Worm (Caenorhabditis elegans) whole organism, L1 larva: Measurements from ENCODE around the gene K08B5.2.
A peak's percentile ranks its signal among the peaks of the same experiment; 100 is the strongest.

ENCODE experiments used
- C04F5.9 ChIP-seq: sonication (generic microtip); optimal IDR thresholded peaks from 2 replicates; lab custom pipeline; 2016; ENCODE audit warnings: missing genetic modification characterization, missing compliant biosample characterization
- C34B4.2 ChIP-seq: sonication (generic microtip); optimal IDR thresholded peaks from 2 replicates; lab custom pipeline; 2017; ENCODE audit warnings: mild to moderate bottlenecking, missing genetic modification characterization, missing compliant biosample characterization
- F16B12.6 ChIP-seq: fragments of 150-350 bp; optimal IDR thresholded peaks from 2 replicates; lab custom pipeline; 2014; ENCODE audit warnings: missing biosample characterization, missing genetic modification characterization
- Y116A8C.19 ChIP-seq: sonication (generic microtip); optimal IDR thresholded peaks from 2 replicates; lab custom pipeline; 2016; ENCODE audit warnings: missing compliant biosample characterization, missing genetic modification characterization, borderline replicate concordance
- alr-1 ChIP-seq: fragments of 200-800 bp; sonication (Bioruptor generic); optimal IDR thresholded peaks from 2 replicates; lab custom pipeline; 2018; ENCODE audit warnings: borderline replicate concordance, mild to moderate bottlenecking, missing genetic modification characterization, missing compliant biosample characterization
- aly-2 ChIP-seq: fragments of 150-350 bp; optimal IDR thresholded peaks from 2 replicates; lab custom pipeline; 2014; ENCODE audit warnings: missing biosample characterization, missing genetic modification characterization
- ama-1 ChIP-seq: fragments of 150-350 bp; optimal IDR thresholded peaks from 2 replicates; lab custom pipeline; 2014
- blmp-1 ChIP-seq: fragments of 150-350 bp; optimal IDR thresholded peaks from 2 replicates; lab custom pipeline; 2014; ENCODE audit warnings: missing biosample characterization, missing genetic modification characterization
- ceh-8 ChIP-seq: fragments of 200-800 bp; sonication (Bioruptor generic); optimal IDR thresholded peaks from 2 replicates; lab custom pipeline; 2018; ENCODE audit warnings: mild to moderate bottlenecking, missing genetic modification characterization, moderate library complexity, missing compliant biosample characterization
- ceh-88 ChIP-seq: fragments of 200-800 bp; sonication (Bioruptor generic); IDR thresholded peaks from 2 replicates; pipeline ENCODE4 v1.3.6; 2022; ENCODE audit warnings: missing genetic modification characterization, missing compliant biosample characterization
- ces-1 ChIP-seq: fragments of 150-350 bp; optimal IDR thresholded peaks from 2 replicates; lab custom pipeline; 2014; ENCODE audit warnings: missing biosample characterization, missing genetic modification reagents, missing genetic modification characterization
- dsc-1 ChIP-seq: sonication (generic microtip); optimal IDR thresholded peaks from 2 replicates; lab custom pipeline; 2016; ENCODE audit warnings: mild to moderate bottlenecking, missing genetic modification characterization, missing compliant biosample characterization
- efl-3 ChIP-seq: fragments of 200-800 bp; sonication (Bioruptor generic); optimal IDR thresholded peaks from 2 replicates; lab custom pipeline; 2018; ENCODE audit warnings: mild to moderate bottlenecking, missing genetic modification characterization, missing compliant biosample characterization
- egl-13 ChIP-seq: sonication (generic microtip); optimal IDR thresholded peaks from 2 replicates; lab custom pipeline; 2016; ENCODE audit warnings: missing genotype, missing genetic modification reagents, missing genetic modification characterization, missing compliant biosample characterization
- egl-27 ChIP-seq, 2 experiments: fragments of 150-350 bp in 1 of 2; sonication (generic microtip); optimal IDR thresholded peaks; 3 replicates each; lab custom pipeline; 2017 to 2018; ENCODE audit warnings: missing biosample characterization in 2 of 2, missing genetic modification characterization in 2 of 2, missing genetic modification reagents in 2 of 2
- elt-2 ChIP-seq: sonication (generic microtip); optimal IDR thresholded peaks from 2 replicates; lab custom pipeline; 2016; ENCODE audit warnings: missing genetic modification characterization, mild to moderate bottlenecking, inconsistent platforms, missing compliant biosample characterization, missing genetic modification reagents
- elt-3 ChIP-seq, 6 experiments: fragments of 150-350 bp in 1 of 6; sonication (generic microtip); optimal IDR thresholded peaks; 2 replicates each; lab custom pipeline; 2017 to 2018; ENCODE audit warnings: missing biosample characterization in 6 of 6, missing genetic modification characterization in 6 of 6, inconsistent platforms in 1 of 6
- fkh-10 ChIP-seq: sonication (generic microtip); optimal IDR thresholded peaks from 2 replicates; lab custom pipeline; 2017; ENCODE audit warnings: missing biosample characterization, missing genetic modification reagents, missing genetic modification characterization
- fkh-4 ChIP-seq: sonication (generic microtip); optimal IDR thresholded peaks from 2 replicates; lab custom pipeline; 2016; ENCODE audit warnings: missing compliant biosample characterization, missing genetic modification characterization, borderline replicate concordance
- fkh-8 ChIP-seq: sonication (generic microtip); optimal IDR thresholded peaks from 2 replicates; lab custom pipeline; 2016; ENCODE audit warnings: mild to moderate bottlenecking, missing genetic modification characterization, missing compliant biosample characterization
- hlh-4 ChIP-seq: sonication (generic microtip); optimal IDR thresholded peaks from 2 replicates; lab custom pipeline; 2016; ENCODE audit warnings: mild to moderate bottlenecking, missing genetic modification characterization, missing compliant biosample characterization
- hpl-2 ChIP-seq: fragments of 150-350 bp; optimal IDR thresholded peaks from 2 replicates; lab custom pipeline; 2014; ENCODE audit warnings: missing biosample characterization, missing genetic modification reagents, missing genetic modification characterization
- irx-1 ChIP-seq: sonication (generic microtip); optimal IDR thresholded peaks from 2 replicates; lab custom pipeline; 2016; ENCODE audit warnings: missing genetic modification characterization, missing compliant biosample characterization
- jun-1 ChIP-seq: fragments of 150-350 bp; optimal IDR thresholded peaks from 2 replicates; lab custom pipeline; 2014; ENCODE audit warnings: missing biosample characterization, missing genetic modification reagents, missing genetic modification characterization
- lin-13 ChIP-seq: fragments of 150-350 bp; optimal IDR thresholded peaks from 2 replicates; lab custom pipeline; 2014; ENCODE audit warnings: missing biosample characterization, missing genetic modification reagents, missing genetic modification characterization
- lin-14 ChIP-seq: fragments of 200-800 bp; sonication (Bioruptor generic); optimal IDR thresholded peaks from 2 replicates; lab custom pipeline; 2018; ENCODE audit warnings: mild to moderate bottlenecking, missing genetic modification characterization, moderate library complexity, missing compliant biosample characterization
- lin-35 ChIP-seq, 2 experiments: fragments of 150-350 bp; optimal IDR thresholded peaks; 2 replicates each; lab custom pipeline; 2014; ENCODE audit warnings: missing biosample characterization in 2 of 2, missing genetic modification characterization in 2 of 2, missing genetic modification reagents in 2 of 2
- mab-9 ChIP-seq: fragments of 200-800 bp; sonication (Bioruptor generic); IDR thresholded peaks from 2 replicates; pipeline ENCODE4 v1.3.6; 2022; ENCODE audit warnings: missing genetic modification reagents, missing genetic modification characterization, missing compliant biosample characterization
- nhr-12 ChIP-seq: sonication (generic microtip); optimal IDR thresholded peaks from 2 replicates; lab custom pipeline; 2017; ENCODE audit warnings: missing biosample characterization, missing genetic modification characterization
- nhr-19 ChIP-seq: fragments of 200-800 bp; sonication (Bioruptor generic); conservative IDR thresholded peaks from 2 replicates; pipeline ENCODE4 v1.3.6; 2022; ENCODE audit warnings: missing genetic modification characterization, missing compliant biosample characterization
- nhr-20 ChIP-seq: sonication (generic microtip); optimal IDR thresholded peaks from 2 replicates; lab custom pipeline; 2016; ENCODE audit warnings: mild to moderate bottlenecking, missing genetic modification characterization, missing compliant biosample characterization
- nhr-28 ChIP-seq: fragments of 150-350 bp; optimal IDR thresholded peaks from 2 replicates; lab custom pipeline; 2014; ENCODE audit warnings: missing biosample characterization, missing genetic modification characterization
- nhr-71 ChIP-seq: sonication (generic microtip); optimal IDR thresholded peaks from 2 replicates; lab custom pipeline; 2016; ENCODE audit warnings: mild to moderate bottlenecking, missing genetic modification characterization, moderate library complexity, missing compliant biosample characterization
- nhr-76 ChIP-seq: sonication (generic microtip); optimal IDR thresholded peaks from 2 replicates; lab custom pipeline; 2017; ENCODE audit warnings: missing biosample characterization, missing genetic modification characterization
- nhr-77 ChIP-seq: fragments of 150-350 bp; optimal IDR thresholded peaks from 2 replicates; lab custom pipeline; 2014; ENCODE audit warnings: missing biosample characterization, missing genetic modification characterization
- nhr-84 ChIP-seq: sonication (generic microtip); optimal IDR thresholded peaks from 2 replicates; lab custom pipeline; 2017; ENCODE audit warnings: missing biosample characterization, missing genetic modification characterization
- nhr-85 ChIP-seq: sonication (generic microtip); peaks from one replicate; lab custom pipeline; 2016; ENCODE audit warnings: missing genetic modification characterization, inconsistent platforms, missing compliant biosample characterization
- nhr-90 ChIP-seq: sonication (generic microtip); optimal IDR thresholded peaks from 2 replicates; lab custom pipeline; 2016; ENCODE audit warnings: mild to moderate bottlenecking, missing genetic modification characterization, missing compliant biosample characterization; ENCODE audit not compliant: poor library complexity
- snpc-4 ChIP-seq: fragments of 150-350 bp; optimal IDR thresholded peaks from 2 replicates; lab custom pipeline; 2014; ENCODE audit warnings: missing biosample characterization, missing genetic modification characterization
- snu-23 ChIP-seq: sonication (generic microtip); optimal IDR thresholded peaks from 2 replicates; lab custom pipeline; 2016; ENCODE audit warnings: missing genetic modification characterization, missing compliant biosample characterization
- sox-4 ChIP-seq: sonication (generic microtip); optimal IDR thresholded peaks from 2 replicates; lab custom pipeline; 2016; ENCODE audit warnings: missing genetic modification characterization, missing compliant biosample characterization
- sptf-1 ChIP-seq: fragments of 150-350 bp; optimal IDR thresholded peaks from 2 replicates; lab custom pipeline; 2014; ENCODE audit warnings: missing biosample characterization, missing genetic modification characterization
- sup-37 ChIP-seq: fragments of 200-800 bp; sonication (Bioruptor generic); optimal IDR thresholded peaks from 2 replicates; lab custom pipeline; 2018; ENCODE audit warnings: mild to moderate bottlenecking, missing genetic modification characterization, missing compliant biosample characterization
- tbx-2 ChIP-seq: sonication (generic microtip); optimal IDR thresholded peaks from 2 replicates; lab custom pipeline; 2016; ENCODE audit warnings: missing genetic modification characterization, missing compliant biosample characterization
- unc-86 ChIP-seq: sonication (generic microtip); optimal IDR thresholded peaks from 2 replicates; lab custom pipeline; 2016; ENCODE audit warnings: missing genetic modification characterization, missing compliant biosample characterization
- vab-15 ChIP-seq: sonication (generic microtip); optimal IDR thresholded peaks from 2 replicates; lab custom pipeline; 2017; ENCODE audit warnings: missing genotype, mild to moderate bottlenecking, missing genetic modification characterization, missing compliant biosample characterization
- xbp-1 ChIP-seq: sonication (generic microtip); optimal IDR thresholded peaks from 2 replicates; lab custom pipeline; 2016; ENCODE audit warnings: missing genetic modification characterization, missing compliant biosample characterization
- zag-1 ChIP-seq: fragments of 150-350 bp; optimal IDR thresholded peaks from 2 replicates; lab custom pipeline; 2014; ENCODE audit warnings: missing biosample characterization, missing genetic modification characterization
- zip-4 ChIP-seq: fragments of 200-800 bp; sonication (Bioruptor generic); optimal IDR thresholded peaks from 2 replicates; lab custom pipeline; 2018; ENCODE audit warnings: mild to moderate bottlenecking, missing genetic modification characterization, moderate library complexity, missing compliant biosample characterization
- ztf-4 ChIP-seq: fragments of 150-350 bp; optimal IDR thresholded peaks from 2 replicates; lab custom pipeline; 2014; ENCODE audit warnings: missing biosample characterization, missing genetic modification characterization

The K08B5.2 gene

DNA sequence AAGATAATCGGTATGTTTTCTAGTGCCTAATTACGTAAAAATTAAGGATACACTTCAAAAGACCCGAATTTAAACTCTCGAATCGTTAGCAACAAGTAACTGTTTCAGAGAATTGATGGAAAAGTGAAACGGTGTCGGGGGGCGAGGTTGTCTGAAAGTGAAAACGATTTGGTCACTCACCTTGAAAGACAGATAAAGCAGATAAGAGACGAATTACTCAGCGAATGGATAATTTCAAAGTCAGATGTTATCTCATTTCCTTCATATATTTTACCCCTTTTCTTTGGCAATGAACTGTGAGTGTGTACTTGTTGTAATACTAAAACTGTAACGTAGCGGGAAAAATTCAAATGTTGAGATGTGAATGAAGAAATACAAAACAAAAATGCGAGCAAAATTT is 2.0 kb upstream of the K08B5.2 start:
- TF ChIP-seq egl-13 (tag; lab: Kevin White, UChicago) (no peak), C34B4.2 (tag; lab: Kevin White, UChicago) (no peak), zag-1 (tag; lab: Kevin White, UChicago) (no peak), hlh-4 (no peak), elt-3 (tag; optimal IDR thresholded peaks at IDR 0.05; lab: Kevin White, UChicago) (no peak), snu-23 (GFP tag; lab: Kevin White, UChicago) (no peak), lin-14 (GFP tag; lab: Kevin White, UChicago) (peak; percentile 56), fkh-10 (GFP tag; lab: Kevin White, UChicago) (no peak), vab-15 (tag; lab: Kevin White, UChicago) (no peak), irx-1 (tag; lab: Kevin White, UChicago) (no peak), Y116A8C.19 (tag; lab: Kevin White, UChicago) (no peak), nhr-28 (tag; lab: Kevin White, UChicago) (no peak), nhr-85 (peak; percentile 89), snpc-4 (no peak), F16B12.6 (no peak), egl-27 (tag; optimal IDR thresholded peaks at IDR 0.05; lab: Kevin White, UChicago) (no peak), fkh-8 (tag; lab: Kevin White, UChicago) (no peak), fkh-4 (tag; lab: Kevin White, UChicago) (no peak), lin-13 (no peak), sptf-1 (no peak), nhr-76 (tag; lab: Kevin White, UChicago) (no peak), ztf-4 (tag; lab: Kevin White, UChicago) (no peak), blmp-1 (tag; lab: Kevin White, UChicago) (peak; percentile 93), nhr-84 (no peak), ceh-88 (GFP tag; lab: Robert Waterston, UW) (no peak)

DNA sequence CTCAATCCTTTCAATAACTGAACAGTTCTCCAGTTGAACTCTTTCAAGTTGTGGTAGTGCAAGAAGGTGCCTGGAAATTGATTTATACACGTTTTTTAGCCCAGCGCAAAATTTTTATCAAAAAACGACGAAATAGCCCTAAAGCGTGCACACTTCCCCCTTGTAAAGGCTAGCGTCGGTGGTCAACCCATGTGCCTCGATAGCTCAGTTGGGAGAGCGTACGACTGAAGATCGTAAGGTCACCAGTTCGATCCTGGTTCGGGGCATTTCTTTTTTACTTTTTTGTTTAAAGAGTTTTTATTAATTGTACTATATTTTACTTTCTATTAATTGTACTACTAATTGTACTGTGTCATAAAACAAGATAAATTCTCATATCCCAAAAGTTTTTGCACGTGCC is 2.4 kb downstream of the K08B5.2 start:
- TF ChIP-seq nhr-28 (tag; lab: Kevin White, UChicago) (no peak), dsc-1 (peak; percentile 46), unc-86 (tag; lab: Kevin White, UChicago) (no peak), xbp-1 (no peak), alr-1 (tag; lab: Kevin White, UChicago) (no peak), fkh-8 (tag; lab: Kevin White, UChicago) (no peak), zag-1 (tag; lab: Kevin White, UChicago) (no peak), nhr-90 (tag; lab: Kevin White, UChicago) (peak; percentile 44), zip-4 (GFP tag; lab: Kevin White, UChicago) (no peak), tbx-2 (no peak), C34B4.2 (tag; lab: Kevin White, UChicago) (no peak), Y116A8C.19 (tag; lab: Kevin White, UChicago) (no peak), jun-1 (tag; lab: Kevin White, UChicago) (no peak), C04F5.9 (no peak), nhr-12 (tag; lab: Kevin White, UChicago) (no peak), snu-23 (GFP tag; lab: Kevin White, UChicago) (peak; percentile 30), fkh-4 (tag; lab: Kevin White, UChicago) (no peak), nhr-84 (no peak), blmp-1 (tag; lab: Kevin White, UChicago) (no peak), ceh-8 (no peak), nhr-85 (no peak), lin-35 (GFP tag; optimal IDR thresholded peaks at IDR 0.05; lab: Kevin White, UChicago) (peak in 1 of 2 experiments; percentile 61), nhr-77 (tag; lab: Kevin White, UChicago) (peak; percentile 15), sox-4 (tag; lab: Kevin White, UChicago) (no peak), efl-3 (no peak), lin-13 (peak; percentile 3), sup-37 (GFP tag; lab: Kevin White, UChicago) (no peak), elt-3 (tag; optimal IDR thresholded peaks at IDR 0.05; lab: Kevin White, UChicago) (peak in 1 of 6 experiments; percentile 2), egl-13 (tag; lab: Kevin White, UChicago) (no peak), elt-2 (tag; lab: Kevin White, UChicago) (peak; percentile 30), nhr-71 (peak; percentile 53), nhr-76 (tag; lab: Kevin White, UChicago) (no peak), nhr-19 (no peak; the same call in 1 of the 2 replicates), aly-2 (tag; lab: Kevin White, UChicago) (no peak), nhr-20 (tag; lab: Kevin White, UChicago) (peak; percentile 45), ces-1 (GFP tag; lab: Kevin White, UChicago) (no peak), ama-1 (lab: Kevin White, UChicago) (no peak), mab-9 (GFP tag; lab: Robert Waterston, UW) (no peak), hpl-2 (GFP tag; lab: Kevin White, UChicago) (no peak)
